Worm (Caenorhabditis elegans) whole organism, midembryonic: ENCODE results near the gene cest-24.

Experiments
- T22C8.4 ChIP-seq: fragments of 200-800 bp; sonication (Bioruptor generic); IDR thresholded peaks from 2 replicates; pipeline ENCODE4 v1.3.6; 2022; ENCODE audit warnings: missing genetic modification characterization, missing compliant biosample characterization
- cog-1 ChIP-seq: sonication (generic microtip); optimal IDR thresholded peaks from 2 replicates; lab custom pipeline; 2016; ENCODE audit warnings: missing genetic modification characterization, missing compliant biosample characterization
- flt-1 ChIP-seq: fragments of 200-800 bp; sonication (Bioruptor generic); IDR thresholded peaks from 2 replicates; pipeline ENCODE4 v1.3.6; 2022; ENCODE audit warnings: missing genetic modification characterization, missing compliant biosample characterization
- klf-2 ChIP-seq: fragments of 200-800 bp; sonication (Bioruptor generic); conservative IDR thresholded peaks from 2 replicates; pipeline ENCODE4 v1.3.6; 2022; ENCODE audit warnings: missing genetic modification reagents, missing genetic modification characterization, missing compliant biosample characterization
- med-1 ChIP-seq: sonication (generic microtip); optimal IDR thresholded peaks from 2 replicates; lab custom pipeline; 2017; ENCODE audit warnings: missing genetic modification characterization, mild to moderate bottlenecking, missing compliant biosample characterization, antibody characterized with exemption, missing genetic modification reagents; ENCODE audit not compliant: insufficient read depth
- ref-1 ChIP-seq: fragments of 200-800 bp; sonication (Bioruptor generic); conservative IDR thresholded peaks from 2 replicates; pipeline ENCODE4 v1.3.6; 2022; ENCODE audit warnings: missing genetic modification reagents, missing genetic modification characterization, missing compliant biosample characterization
- tab-1 ChIP-seq: fragments of 200-800 bp; sonication (Bioruptor generic); IDR thresholded peaks from 2 replicates; pipeline ENCODE4 v1.3.6; 2022; ENCODE audit warnings: missing genetic modification characterization, missing compliant biosample characterization
- ztf-23 ChIP-seq: fragments of 200-800 bp; sonication (Bioruptor generic); IDR thresholded peaks from 2 replicates; pipeline ENCODE4 v1.3.6; 2022; ENCODE audit warnings: missing genetic modification reagents, missing genetic modification characterization, missing compliant biosample characterization
- ztf-29 ChIP-seq: fragments of 200-800 bp; sonication (Bioruptor generic); IDR thresholded peaks from 2 replicates; pipeline ENCODE4 v1.3.6; 2022; ENCODE audit warnings: missing genetic modification reagents, missing genetic modification characterization, missing compliant biosample characterization

cest-24 gene

DNA sequence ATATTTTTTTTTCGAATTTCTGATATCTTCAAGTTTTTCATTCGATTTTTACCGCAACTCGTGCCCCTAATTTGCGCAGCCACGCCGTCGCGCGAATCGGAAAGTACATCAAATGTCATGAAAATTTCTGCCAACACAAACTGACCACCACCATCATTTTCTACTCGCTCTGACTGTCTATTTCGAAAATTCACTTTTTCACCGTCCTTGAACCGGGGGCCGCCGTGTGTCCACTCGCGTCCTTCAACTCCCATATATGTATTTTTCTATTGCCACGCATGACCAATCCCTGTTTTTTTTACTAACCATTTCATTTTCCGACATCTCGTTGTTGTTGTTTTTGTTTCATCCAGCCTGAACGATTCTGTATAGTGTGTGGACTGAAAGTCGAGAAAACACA lies 32.9 kb downstream of the cest-24 start:
- TF ChIP-seq med-1 (no peak), ztf-29 (GFP tag; lab: Robert Waterston, UW) (no peak)

ce11 chrV:6350109-6350508 lies 33.4 kb downstream of the cest-24 start:
- TF ChIP-seq ztf-23 (no peak), cog-1 (no peak), ref-1 (GFP tag; lab: Robert Waterston, UW) (no peak)

DNA sequence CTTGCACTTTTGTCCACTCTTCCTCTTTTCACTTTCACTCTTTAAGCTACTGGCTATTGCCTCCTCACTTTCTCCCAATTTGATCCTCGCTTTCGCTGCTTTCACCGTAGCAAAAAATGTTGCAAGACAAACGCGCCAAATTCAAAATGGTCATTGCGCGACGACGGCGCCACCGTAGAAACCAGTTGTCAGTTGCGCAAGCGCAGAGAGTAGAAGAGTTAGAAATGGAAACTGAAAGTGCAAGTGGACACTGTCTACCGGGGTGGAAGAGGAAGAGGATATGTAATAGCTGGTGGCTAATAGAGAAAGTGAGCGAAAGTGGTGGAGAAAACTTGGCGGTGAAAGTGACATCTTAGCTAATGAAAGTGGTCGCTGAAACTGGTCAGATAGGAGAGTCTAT lies 34.4 kb downstream of the cest-24 start:
- TF ChIP-seq cog-1 (no peak), klf-2 (no peak), ref-1 (GFP tag; lab: Robert Waterston, UW) (no peak), tab-1 (GFP tag; lab: Robert Waterston, UW) (no peak), ztf-23 (no peak), med-1 (no peak), T22C8.4 (GFP tag; lab: Robert Waterston, UW) (no peak), flt-1 (GFP tag; lab: Robert Waterston, UW) (no peak), ztf-29 (GFP tag; lab: Robert Waterston, UW) (no peak)

DNA sequence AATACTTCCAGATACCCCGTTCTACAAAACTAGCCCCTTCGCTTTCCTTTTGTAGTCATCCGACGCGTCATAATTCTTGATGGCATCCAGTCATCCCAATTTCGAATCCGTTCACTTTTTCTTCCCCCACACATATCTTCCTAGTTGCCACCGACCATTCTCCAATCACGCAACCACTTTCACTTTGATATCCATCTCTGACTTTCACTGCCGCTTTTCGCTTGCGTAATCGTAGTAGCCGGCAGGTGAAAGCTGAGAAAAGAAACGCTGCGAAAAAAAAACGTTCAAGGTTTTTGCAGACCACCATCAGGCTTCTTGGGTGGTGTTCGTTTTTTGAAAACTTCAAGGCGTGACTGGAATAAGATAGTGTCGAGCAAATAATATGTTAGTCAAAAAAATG lies 35.6 kb downstream of the cest-24 start:
- TF ChIP-seq ref-1 (GFP tag; lab: Robert Waterston, UW) (no peak), tab-1 (GFP tag; lab: Robert Waterston, UW) (no peak), ztf-29 (GFP tag; lab: Robert Waterston, UW) (no peak), flt-1 (GFP tag; lab: Robert Waterston, UW) (no peak), klf-2 (no peak), med-1 (no peak), cog-1 (no peak), T22C8.4 (GFP tag; lab: Robert Waterston, UW) (no peak), ztf-23 (no peak)

- TF ChIP-seq ref-1 (GFP tag; lab: Robert Waterston, UW) (no peak), med-1 (no peak), klf-2 (no peak), T22C8.4 (GFP tag; lab: Robert Waterston, UW) (no peak), cog-1 (no peak), ztf-23 (no peak), tab-1 (GFP tag; lab: Robert Waterston, UW) (no peak), flt-1 (GFP tag; lab: Robert Waterston, UW) (no peak), ztf-29 (GFP tag; lab: Robert Waterston, UW) (no peak)
Observed at ce11 chrV:6353182-6353780, 36.5 kb downstream of the cest-24 start.

DNA sequence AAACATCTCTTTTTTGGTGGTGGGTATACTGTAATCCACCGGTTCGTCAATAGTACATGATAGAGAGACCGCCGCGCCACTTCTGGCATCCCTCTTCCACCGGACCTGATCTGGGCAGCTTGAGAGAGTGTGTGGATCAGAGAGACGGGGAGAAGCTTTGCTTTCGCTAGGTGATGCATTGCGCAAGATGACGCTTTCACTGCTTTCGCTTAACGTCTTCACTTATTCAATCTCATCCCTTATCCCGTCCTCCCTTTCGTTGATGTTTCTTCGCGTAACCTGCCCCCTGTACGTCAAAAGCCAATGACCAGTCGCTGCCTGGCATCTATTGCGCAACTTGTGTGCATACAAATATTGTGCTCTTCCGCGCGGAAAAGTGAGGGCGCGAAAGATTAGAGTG lies 37.5 kb downstream of the cest-24 start:
- no peak for TF ChIP-seq cog-1
- TF ChIP-seq flt-1 (GFP tag; lab: Robert Waterston, UW), result no peak
- no peak for TF ChIP-seq tab-1 (GFP tag; lab: Robert Waterston, UW)
- no peak for TF ChIP-seq T22C8.4 (GFP tag; lab: Robert Waterston, UW)
- no peak for TF ChIP-seq ztf-23
- TF ChIP-seq med-1, result no peak
- no peak for TF ChIP-seq ref-1 (GFP tag; lab: Robert Waterston, UW)
- TF ChIP-seq ztf-29 (GFP tag; lab: Robert Waterston, UW), result no peak
- TF ChIP-seq klf-2, result no peak

- TF ChIP-seq T22C8.4 (GFP tag; lab: Robert Waterston, UW) (no peak), ref-1 (GFP tag; lab: Robert Waterston, UW) (no peak), ztf-23 (no peak), cog-1 (no peak), med-1 (no peak), tab-1 (GFP tag; lab: Robert Waterston, UW) (no peak)
Observed at ce11 chrV:6354786-6355185, 38.1 kb downstream of the cest-24 start.

DNA sequence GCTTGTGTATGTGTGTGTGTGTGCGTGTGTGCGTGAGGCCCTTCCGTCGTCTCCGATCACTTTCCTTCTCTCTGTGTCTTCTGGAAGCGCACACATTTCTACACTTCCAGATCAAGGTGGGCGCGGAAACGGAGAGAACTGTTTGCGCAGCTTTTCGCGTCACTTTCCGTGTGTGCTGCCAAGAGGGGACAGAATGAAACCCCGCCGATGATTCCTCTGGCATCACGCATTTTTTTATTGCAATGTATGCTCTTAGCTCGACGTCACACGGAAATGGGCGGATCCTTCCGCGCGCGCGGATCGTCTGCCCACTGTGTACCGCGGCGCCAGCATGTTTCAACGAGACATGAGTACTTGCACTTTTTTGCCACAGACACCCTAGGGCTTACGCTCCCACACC lies 38.7 kb downstream of the cest-24 start:
- TF ChIP-seq ztf-29 (GFP tag; lab: Robert Waterston, UW) (no peak), cog-1 (no peak), ref-1 (GFP tag; lab: Robert Waterston, UW) (no peak), med-1 (no peak), T22C8.4 (GFP tag; lab: Robert Waterston, UW) (no peak), klf-2 (no peak), tab-1 (GFP tag; lab: Robert Waterston, UW) (no peak)

DNA sequence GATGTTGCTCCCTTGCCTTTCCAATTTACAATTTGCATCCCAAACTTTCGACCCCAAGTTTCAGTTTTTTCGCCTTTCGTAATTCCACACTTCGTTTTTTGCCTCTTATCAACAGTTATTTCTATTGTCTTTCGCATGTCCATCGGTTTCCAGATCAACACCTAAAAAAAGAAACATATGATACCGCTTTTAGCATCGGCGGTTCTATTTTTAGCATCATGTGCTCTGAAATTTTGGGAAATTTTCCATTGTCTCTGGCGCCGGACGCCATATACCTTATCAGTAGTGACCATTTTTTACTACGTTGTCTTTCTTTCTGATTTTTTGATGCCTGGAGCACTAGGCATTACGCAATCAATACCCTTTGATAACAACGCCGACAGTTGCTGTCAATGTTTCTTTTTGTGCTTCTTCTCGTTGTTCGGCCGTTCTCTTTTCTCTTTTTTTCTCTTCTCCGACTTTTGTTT lies 39.3 kb downstream of the cest-24 start, which contains the start of gene bcl-11:
Gene bcl-11 (plus strand): TSS at position 51 of the 467 bp plus-strand sequence.
- TF ChIP-seq ztf-23, result no peak
- no peak for TF ChIP-seq tab-1 (GFP tag; lab: Robert Waterston, UW)
- no peak for TF ChIP-seq cog-1
- no peak for TF ChIP-seq klf-2
- no peak for TF ChIP-seq med-1

- TF ChIP-seq cog-1 (no peak), ref-1 (GFP tag; lab: Robert Waterston, UW) (no peak), ztf-23 (no peak), flt-1 (GFP tag; lab: Robert Waterston, UW) (no peak), ztf-29 (GFP tag; lab: Robert Waterston, UW) (no peak)
Observed at ce11 chrV:6357236-6357635, 40.5 kb downstream of the cest-24 start.

DNA sequence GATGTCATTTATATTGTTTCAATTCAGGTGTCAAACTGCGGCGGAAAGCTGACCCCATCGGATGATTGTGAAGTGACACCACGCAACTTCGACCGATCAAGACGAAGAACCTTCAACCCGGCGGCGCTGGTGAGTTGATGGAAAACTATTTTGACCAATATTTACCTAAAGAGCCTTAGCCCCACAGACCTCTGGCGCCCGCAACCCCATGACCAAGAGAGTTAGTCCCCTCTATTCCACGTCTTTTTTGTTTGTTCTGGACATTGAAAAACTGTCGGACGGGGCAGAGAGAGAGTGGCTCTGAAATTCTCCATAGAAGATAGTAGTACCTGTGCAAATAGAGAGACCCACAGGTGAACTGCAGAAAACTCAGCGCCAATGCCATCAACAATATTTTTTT lies 42.0 kb downstream of the cest-24 start:
- TF ChIP-seq klf-2, result no peak
- TF ChIP-seq ztf-29 (GFP tag; lab: Robert Waterston, UW), result no peak
- no peak for TF ChIP-seq ztf-23
- no peak for TF ChIP-seq med-1
- TF ChIP-seq ref-1 (GFP tag; lab: Robert Waterston, UW), result no peak
- no peak for TF ChIP-seq cog-1
- TF ChIP-seq tab-1 (GFP tag; lab: Robert Waterston, UW), result no peak
